Fruit fly (Drosophila melanogaster) whole organism, wandering third instar larva: ENCODE measurements around the gene CG1494.

Source experiments
- Abd-B ChIP-seq: fragments of >200 bp; optimal IDR thresholded peaks from 2 replicates; lab custom pipeline; 2017; ENCODE audit warnings: missing biosample characterization, missing genetic modification characterization
- CG32264 ChIP-seq: fragments of 200-800 bp; sonication (Bioruptor generic); optimal IDR thresholded peaks from 2 replicates; lab custom pipeline; 2016; ENCODE audit warnings: missing biosample characterization, missing genetic modification characterization
- CG9705 ChIP-seq: fragments of 200-800 bp; sonication (Bioruptor generic); optimal IDR thresholded peaks from 2 replicates; lab custom pipeline; 2018; ENCODE audit warnings: missing biosample characterization, mild to moderate bottlenecking, missing genetic modification characterization
- CrebA ChIP-seq: fragments of 200-800 bp; sonication (Bioruptor generic); optimal IDR thresholded peaks from 2 replicates; lab custom pipeline; 2016; ENCODE audit warnings: missing biosample characterization, mild to moderate bottlenecking, missing genetic modification characterization, borderline replicate concordance
- Dfd ChIP-seq: fragments of >200 bp; optimal IDR thresholded peaks from 2 replicates; lab custom pipeline; 2017; ENCODE audit warnings: missing biosample characterization, missing genetic modification characterization
- Dif ChIP-seq: fragments of 200-275, 200-300 bp; sonication (Bioruptor generic); optimal IDR thresholded peaks from 2 replicates; lab custom pipeline; 2018; ENCODE audit warnings: missing biosample characterization, missing genetic modification characterization; ENCODE audit not compliant: partially characterized antibody
- GATAd ChIP-seq: sonication (Bioruptor generic); optimal IDR thresholded peaks from 2 replicates; lab custom pipeline; 2016; ENCODE audit warnings: missing biosample characterization, missing genetic modification characterization
- HLH106 ChIP-seq: fragments of 200-800 bp; optimal IDR thresholded peaks from 3 replicates; lab custom pipeline; 2019; ENCODE audit warnings: missing biosample characterization, mild to moderate bottlenecking, missing genetic modification characterization, moderate library complexity
- Hnf4 ChIP-seq: fragments of 200-800 bp; sonication (Bioruptor generic); optimal IDR thresholded peaks from 2 replicates; lab custom pipeline; 2016; ENCODE audit warnings: missing biosample characterization, mild to moderate bottlenecking, missing genetic modification characterization
- Hr78 ChIP-seq: fragments of >200 bp; optimal IDR thresholded peaks from 2 replicates; lab custom pipeline; 2017; ENCODE audit warnings: missing biosample characterization, missing genetic modification characterization
- Hr83 ChIP-seq: fragments of 200-300 bp; sonication (Bioruptor generic); optimal IDR thresholded peaks from 2 replicates; lab custom pipeline; 2016; ENCODE audit warnings: missing biosample characterization, mild to moderate bottlenecking, missing genetic modification characterization, moderate library complexity; ENCODE audit not compliant: poor library complexity, severe bottlenecking
- Jra ChIP-seq: sonication (Bioruptor generic); optimal IDR thresholded peaks from 2 replicates; lab custom pipeline; 2016; ENCODE audit warnings: missing biosample characterization, missing genetic modification characterization
- Mio ChIP-seq: sonication (Bioruptor generic); optimal IDR thresholded peaks from 2 replicates; lab custom pipeline; 2016; ENCODE audit warnings: missing biosample characterization, missing genetic modification characterization
- Myc ChIP-seq: fragments of >200 bp; optimal IDR thresholded peaks from 2 replicates; lab custom pipeline; 2017
- N ChIP-seq: fragments of >200 bp; optimal IDR thresholded peaks from 2 replicates; lab custom pipeline; 2018; ENCODE audit warnings: missing biosample characterization, missing external identifiers, missing genetic modification characterization
- OdsH ChIP-seq: fragments of 200-800 bp; sonication (Bioruptor generic); optimal IDR thresholded peaks from 2 replicates; lab custom pipeline; 2016; ENCODE audit warnings: missing biosample characterization, mild to moderate bottlenecking, missing genetic modification characterization
- Rel ChIP-seq, 2 experiments: fragments of 200-800 bp; sonication (Bioruptor generic) in 1 of 2; optimal IDR thresholded peaks; 2 replicates in 1 of 2; 3 replicates in 1 of 2; lab custom pipeline; 2016 to 2019; ENCODE audit warnings: mild to moderate bottlenecking in 2 of 2, missing biosample characterization in 2 of 2, missing genetic modification characterization in 2 of 2, moderate library complexity in 1 of 2
- Sp1 ChIP-seq: fragments of 200-800 bp; sonication (Bioruptor generic); optimal IDR thresholded peaks from 3 replicates; lab custom pipeline; 2019; ENCODE audit warnings: missing biosample characterization, mild to moderate bottlenecking, missing genetic modification characterization, moderate library complexity
- Vsx2 ChIP-seq: fragments of 200-300, 225-300 bp; sonication (Bioruptor generic); optimal IDR thresholded peaks from 2 replicates; lab custom pipeline; 2018; ENCODE audit warnings: missing biosample characterization, missing genetic modification characterization; ENCODE audit not compliant: partially characterized antibody
- br ChIP-seq: fragments of 200-800 bp; sonication (Bioruptor generic); optimal IDR thresholded peaks from 2 replicates; lab custom pipeline; 2016; ENCODE audit warnings: missing biosample characterization, missing genetic modification characterization
- brk ChIP-seq: fragments of 200-800 bp; sonication (Bioruptor generic); optimal IDR thresholded peaks from 2 replicates; lab custom pipeline; 2016; ENCODE audit warnings: missing biosample characterization, mild to moderate bottlenecking, missing genetic modification characterization
- dl ChIP-seq, 2 experiments: fragments of 175-275, 200-275 bp in 1 of 2; fragments of 200-275 bp in 1 of 2; sonication (Bioruptor generic); optimal IDR thresholded peaks; lab custom pipeline; 2018; ENCODE audit warnings: mild to moderate bottlenecking in 2 of 2, missing biosample characterization in 2 of 2, missing genetic modification characterization in 2 of 2, moderate library complexity in 2 of 2; ENCODE audit not compliant: partially characterized antibody in 2 of 2, insufficient read depth in 1 of 2
- dmrt93B ChIP-seq: fragments of 200-800 bp; sonication (Bioruptor generic); optimal IDR thresholded peaks from 2 replicates; lab custom pipeline; 2018; ENCODE audit warnings: missing biosample characterization, mild to moderate bottlenecking, missing genetic modification characterization
- dsf ChIP-seq: sonication (Bioruptor generic); optimal IDR thresholded peaks from 2 replicates; lab custom pipeline; 2016; ENCODE audit warnings: missing biosample characterization, missing genetic modification characterization, borderline replicate concordance
- ey ChIP-seq: fragments of 200-800 bp; sonication (Bioruptor generic); optimal IDR thresholded peaks from 2 replicates; lab custom pipeline; 2016; ENCODE audit warnings: missing biosample characterization, missing genetic modification characterization
- foxo ChIP-seq, 2 experiments: fragments of 200-800 bp; sonication (Bioruptor generic); optimal IDR thresholded peaks; 2 replicates in 1 of 2; 3 replicates in 1 of 2; lab custom pipeline; 2016 to 2017; ENCODE audit warnings: missing biosample characterization in 2 of 2, missing genetic modification characterization in 2 of 2
- fru ChIP-seq: fragments of 200-800 bp; sonication (Bioruptor generic); optimal IDR thresholded peaks from 3 replicates; lab custom pipeline; 2016; ENCODE audit warnings: missing biosample characterization, mild to moderate bottlenecking, missing genetic modification characterization
- h ChIP-seq: fragments of 200-800 bp; sonication (Bioruptor generic); optimal IDR thresholded peaks from 3 replicates; lab custom pipeline; 2016; ENCODE audit warnings: missing biosample characterization, mild to moderate bottlenecking, missing genetic modification characterization
- jim ChIP-seq: fragments of 175-275, 200-325 bp; sonication (Bioruptor generic); optimal IDR thresholded peaks from 2 replicates; lab custom pipeline; 2016; ENCODE audit warnings: missing biosample characterization, mild to moderate bottlenecking, missing genetic modification characterization
- lola ChIP-seq: fragments of >200 bp; optimal IDR thresholded peaks from 2 replicates; lab custom pipeline; 2017; ENCODE audit warnings: missing biosample characterization, missing genetic modification characterization
- pan ChIP-seq: fragments of >200 bp; optimal IDR thresholded peaks from 2 replicates; lab custom pipeline; 2017
- psq ChIP-seq: fragments of 200-800 bp; sonication (Bioruptor generic); optimal IDR thresholded peaks from 3 replicates; lab custom pipeline; 2017; ENCODE audit warnings: missing biosample characterization, mild to moderate bottlenecking, missing genetic modification characterization, moderate library complexity
- rgr ChIP-seq: fragments of 200-800 bp; sonication (Bioruptor generic); optimal IDR thresholded peaks from 3 replicates; lab custom pipeline; 2016; ENCODE audit warnings: missing biosample characterization, mild to moderate bottlenecking, missing genetic modification characterization
- sage ChIP-seq: fragments of 200-800 bp; sonication (Bioruptor generic); optimal IDR thresholded peaks from 2 replicates; lab custom pipeline; 2016; ENCODE audit warnings: missing biosample characterization, mild to moderate bottlenecking, missing genetic modification characterization
- sv ChIP-seq: fragments of 200-800 bp; sonication (Bioruptor generic); optimal IDR thresholded peaks from 3 replicates; lab custom pipeline; 2016; ENCODE audit warnings: missing biosample characterization, missing genetic modification characterization
- tai ChIP-seq: sonication (Bioruptor generic); optimal IDR thresholded peaks from 2 replicates; lab custom pipeline; 2016; ENCODE audit warnings: missing biosample characterization, missing genetic modification characterization
- usp ChIP-seq: fragments of >200 bp; optimal IDR thresholded peaks from 2 replicates; lab custom pipeline; 2017; ENCODE audit warnings: missing biosample characterization, missing genetic modification characterization
- woc ChIP-seq: sonication (Bioruptor generic); optimal IDR thresholded peaks from 2 replicates; lab custom pipeline; 2016; ENCODE audit warnings: missing biosample characterization, mild to moderate bottlenecking, missing genetic modification characterization

CG1494 gene

DNA sequence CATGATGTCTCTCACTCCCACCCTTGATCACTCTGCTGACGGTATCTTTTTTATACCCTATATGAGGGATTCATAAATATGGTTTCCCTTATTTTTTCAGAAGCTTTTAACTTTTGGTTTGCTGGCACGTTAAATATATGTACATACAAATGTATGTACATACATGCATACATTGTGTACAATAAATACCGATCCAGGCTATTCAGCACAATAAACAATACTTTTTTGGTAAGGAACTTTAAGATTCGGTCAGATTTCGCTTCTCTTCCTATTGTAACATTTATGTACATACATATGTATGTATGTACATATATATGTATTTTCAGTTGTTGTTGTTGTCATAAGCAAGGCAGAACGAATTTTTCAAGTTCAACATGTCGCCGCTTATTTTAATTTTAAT, 3.1 kb upstream of the CG1494 start:
- TF ChIP-seq rgr (GFP tag; lab: Kevin White, UChicago) = no peak
- TF ChIP-seq sage (GFP tag; lab: Kevin White, UChicago) = no peak
- no peak for TF ChIP-seq jim
- TF ChIP-seq Hr83 = no peak
- TF ChIP-seq psq (GFP tag; lab: Kevin White, UChicago) = no peak
- no peak for TF ChIP-seq Abd-B (GFP tag; lab: Kevin White, UChicago)
- TF ChIP-seq Dfd (GFP tag; lab: Kevin White, UChicago) = no peak
- no peak for TF ChIP-seq Hr78 (GFP tag; lab: Kevin White, UChicago)
- TF ChIP-seq fru (GFP tag; lab: Kevin White, UChicago) = no peak
- no peak for TF ChIP-seq GATAd (GFP tag; lab: Kevin White, UChicago)
- no peak for TF ChIP-seq tai (GFP tag; lab: Kevin White, UChicago)
- no peak for TF ChIP-seq CG9705 (GFP tag; lab: Kevin White, UChicago)
- no peak for TF ChIP-seq Rel (GFP tag; optimal IDR thresholded peaks at IDR 0.05; lab: Kevin White, UChicago)
- TF ChIP-seq Rel (tag; optimal IDR thresholded peaks at IDR 0.05; lab: Kevin White, UChicago) = no peak

dm6 chrX:21306485-21307142, 21.5 kb downstream of the CG1494 start, which contains the start of gene Abca3:
Abca3 (minus strand) TSS chrX:21306665.
- TF ChIP-seq CG32264 (GFP tag; lab: Kevin White, UChicago) = no peak
- TF ChIP-seq psq (GFP tag; lab: Kevin White, UChicago) = peak; percentile 14
- peak; percentile 92 for TF ChIP-seq Myc (lab: Kevin White, UChicago)
- TF ChIP-seq sage (GFP tag; lab: Kevin White, UChicago) = no peak
- no peak for TF ChIP-seq lola
- TF ChIP-seq Hr78 (GFP tag; lab: Kevin White, UChicago) = no peak
- no peak for TF ChIP-seq Hnf4 (GFP tag; lab: Kevin White, UChicago)
- peak; percentile 50 for TF ChIP-seq rgr (GFP tag; lab: Kevin White, UChicago)
- TF ChIP-seq dsf (GFP tag; lab: Kevin White, UChicago) = no peak
- no peak for TF ChIP-seq N (GFP tag; lab: Kevin White, UChicago)
- peak; percentile 19 for TF ChIP-seq CG9705 (GFP tag; lab: Kevin White, UChicago)
- TF ChIP-seq h (GFP tag; lab: Kevin White, UChicago) = peak; percentile 16
- TF ChIP-seq GATAd (GFP tag; lab: Kevin White, UChicago) = no peak
- peak; percentile 72 for TF ChIP-seq woc (GFP tag; lab: Kevin White, UChicago)
- TF ChIP-seq Sp1 (GFP tag; lab: Kevin White, UChicago) = peak; percentile 56
- no peak for TF ChIP-seq dmrt93B (GFP tag; lab: Kevin White, UChicago)
- no peak for TF ChIP-seq Hr83
- no peak for TF ChIP-seq tai (GFP tag; lab: Kevin White, UChicago)
- TF ChIP-seq Abd-B (GFP tag; lab: Kevin White, UChicago) = no peak
- peak; percentile 23 for TF ChIP-seq OdsH (GFP tag; lab: Kevin White, UChicago)
- TF ChIP-seq brk (GFP tag; lab: Kevin White, UChicago) = no peak
- TF ChIP-seq CrebA = peak; percentile 5
- peak; percentile 51 for TF ChIP-seq ey (GFP tag; lab: Kevin White, UChicago)
- peak; percentile 23 for TF ChIP-seq br (GFP tag; lab: Kevin White, UChicago)
- peak in 1 of 2 experiments; percentile 52 for TF ChIP-seq foxo (GFP tag; optimal IDR thresholded peaks at IDR 0.05; lab: Kevin White, UChicago)
- no peak for TF ChIP-seq jim
- TF ChIP-seq Dfd (GFP tag; lab: Kevin White, UChicago) = no peak
- TF ChIP-seq Dif = no peak
- TF ChIP-seq dl (GFP tag; optimal IDR thresholded peaks at IDR 0.05; lab: Kevin White, UChicago; ENCODE audit: insufficient read depth in 1 of 2, partially characterized antibody in 2 of 2) = no peak
- peak; percentile 16 for TF ChIP-seq sv (GFP tag; lab: Kevin White, UChicago)
- no peak for TF ChIP-seq Rel (GFP tag; optimal IDR thresholded peaks at IDR 0.05; lab: Kevin White, UChicago)
- no peak for TF ChIP-seq Rel (tag; optimal IDR thresholded peaks at IDR 0.05; lab: Kevin White, UChicago)
- no peak for TF ChIP-seq Vsx2
- TF ChIP-seq fru (GFP tag; lab: Kevin White, UChicago) = peak; percentile 21
- TF ChIP-seq usp = no peak
- no peak for TF ChIP-seq pan (lab: Kevin White, UChicago)
- peak; percentile 67 for TF ChIP-seq HLH106 (tag; lab: Kevin White, UChicago)
- TF ChIP-seq Jra (GFP tag; lab: Kevin White, UChicago) = no peak
- TF ChIP-seq Mio (GFP tag; lab: Kevin White, UChicago) = no peak
